Worm (Caenorhabditis elegans) whole organism, L4/young adult: Measurements from ENCODE around the gene T21B4.3.
A peak's percentile ranks its signal among the peaks of the same experiment; 100 is the strongest.

ENCODE experiments used
- W03F9.2 ChIP-seq: fragments of 150-350 bp; optimal IDR thresholded peaks from 2 replicates; lab custom pipeline; 2014; ENCODE audit warnings: missing biosample characterization, missing genetic modification characterization
- dao-5 ChIP-seq: sonication (generic microtip); optimal IDR thresholded peaks from 2 replicates; lab custom pipeline; 2016; ENCODE audit warnings: missing genotype, missing genetic modification characterization, moderate library complexity, missing compliant biosample characterization
- him-1 ChIP-seq: sonication (generic microtip); optimal IDR thresholded peaks from 2 replicates; lab custom pipeline; 2016; ENCODE audit warnings: missing genotype, missing genetic modification reagents, missing genetic modification characterization, missing compliant biosample characterization

T21B4.3 gene

ce11 chrII:12516313-12516712, 19.4 kb upstream of the T21B4.3 start, which contains the start of gene srh-61:
Gene srh-61, minus strand, starts transcription at chrII:12516413.
- TF ChIP-seq him-1 (no peak), dao-5 (no peak), W03F9.2 (no peak)

ce11 chrII:12514620-12515019, 17.7 kb upstream of the T21B4.3 start, which contains the start of gene srh-69:
Gene srh-69, minus strand, starts transcription at chrII:12514720.
- TF ChIP-seq W03F9.2 = no peak
- TF ChIP-seq dao-5 = no peak
- TF ChIP-seq him-1 = no peak

ce11 chrII:12511866-12512265, 15.0 kb upstream of the T21B4.3 start, which contains the start of gene srh-73:
Gene srh-73, plus strand, starts transcription at chrII:12512166.
- TF ChIP-seq him-1 (no peak), W03F9.2 (no peak), dao-5 (no peak)

DNA sequence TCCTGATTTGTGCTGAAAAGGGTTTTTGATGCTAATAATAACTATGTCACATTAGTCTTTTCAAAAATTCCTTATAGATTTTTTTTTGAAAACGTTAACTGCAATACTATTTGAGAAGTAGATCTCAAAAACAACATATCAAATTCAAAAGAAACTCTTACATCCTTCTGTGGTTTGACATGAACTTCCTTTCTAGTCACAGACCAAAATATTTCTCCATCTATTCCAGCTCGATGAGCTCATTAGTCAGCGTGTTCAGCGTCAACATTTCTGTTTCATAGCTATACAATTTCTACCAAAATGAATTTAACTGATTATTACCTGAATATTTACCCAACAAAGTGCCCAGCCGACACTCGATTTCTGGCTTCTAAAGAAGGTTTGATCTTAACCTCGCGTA, 11.8 kb upstream of the T21B4.3 start, which contains the start of gene srh-67:
srh-67 (plus strand) TSS at position 301 of the 400 bp plus-strand sequence.
- TF ChIP-seq dao-5 (no peak), W03F9.2 (no peak), him-1 (no peak)

DNA sequence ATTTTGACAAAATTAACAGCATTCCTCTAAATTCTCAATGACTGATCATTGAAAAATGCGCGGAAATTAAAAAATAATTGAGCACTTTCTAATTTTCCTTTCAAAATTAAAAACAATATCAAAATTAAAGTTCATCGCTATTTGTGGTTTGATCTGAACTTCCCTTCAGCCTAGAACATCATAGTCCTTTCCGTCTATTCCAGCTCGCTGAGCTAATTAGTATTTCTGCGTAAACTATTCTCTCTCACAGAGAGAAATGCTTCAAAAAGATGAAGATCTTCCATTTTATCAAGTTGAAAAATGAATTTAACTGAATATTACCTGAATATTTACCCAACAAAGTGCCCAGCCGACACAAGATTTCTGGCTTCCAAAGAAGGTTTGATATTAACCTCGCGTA, 10.2 kb upstream of the T21B4.3 start, which contains the start of gene srh-68:
srh-68 (plus strand) TSS at position 301 of the 400 bp plus-strand sequence.
- TF ChIP-seq W03F9.2 (no peak), him-1 (no peak), dao-5 (no peak)

DNA sequence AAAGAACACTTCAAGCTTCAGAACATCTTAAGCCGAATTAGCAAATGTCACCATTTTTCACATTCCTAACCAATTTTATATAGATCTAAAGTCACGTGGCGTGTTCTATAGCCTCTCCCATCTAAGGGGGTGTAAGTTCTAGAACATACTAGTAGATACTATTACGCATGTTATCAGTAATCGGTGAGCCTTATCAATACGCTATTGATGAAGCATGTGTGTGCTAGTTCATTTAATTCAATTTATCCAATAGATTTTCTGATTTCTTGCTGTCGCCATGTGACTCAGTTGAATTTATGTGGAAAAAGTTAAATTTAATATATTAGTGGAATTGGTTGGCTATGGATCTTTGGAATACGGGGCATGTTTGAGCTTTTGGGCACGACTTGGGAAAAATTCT, 9.6 kb upstream of the T21B4.3 start:
- TF ChIP-seq him-1 (no peak), dao-5 (no peak), W03F9.2 (no peak)

- TF ChIP-seq W03F9.2 = no peak
- no peak for TF ChIP-seq dao-5
- no peak for TF ChIP-seq him-1
These were observed 5.9 kb upstream of the T21B4.3 start, which contains the start of gene ador-1 for ce11 chrII:12502784-12503183. Gene ador-1, minus strand, starts transcription at chrII:12502884.

DNA sequence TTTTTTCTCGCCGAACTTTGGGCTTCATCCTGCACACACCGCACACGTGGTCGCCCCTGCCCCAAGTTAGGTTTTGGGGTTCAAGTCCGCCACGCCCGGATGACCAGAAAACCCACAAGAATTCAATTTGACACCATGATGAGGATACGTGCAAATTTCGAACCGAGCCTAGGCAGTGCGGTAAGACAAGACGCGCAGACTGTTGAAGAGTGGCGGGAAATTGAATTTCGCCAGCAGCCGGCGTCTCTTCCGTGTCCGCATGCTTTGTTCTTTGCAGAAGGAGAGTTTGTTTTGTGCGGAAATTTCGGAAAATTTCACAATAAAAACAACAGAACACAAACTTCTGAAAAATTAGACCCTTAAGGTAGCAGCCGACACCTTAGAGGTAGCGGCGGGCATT, 3.1 kb upstream of the T21B4.3 start:
- TF ChIP-seq dao-5 (no peak), W03F9.2 (no peak), him-1 (no peak)

DNA sequence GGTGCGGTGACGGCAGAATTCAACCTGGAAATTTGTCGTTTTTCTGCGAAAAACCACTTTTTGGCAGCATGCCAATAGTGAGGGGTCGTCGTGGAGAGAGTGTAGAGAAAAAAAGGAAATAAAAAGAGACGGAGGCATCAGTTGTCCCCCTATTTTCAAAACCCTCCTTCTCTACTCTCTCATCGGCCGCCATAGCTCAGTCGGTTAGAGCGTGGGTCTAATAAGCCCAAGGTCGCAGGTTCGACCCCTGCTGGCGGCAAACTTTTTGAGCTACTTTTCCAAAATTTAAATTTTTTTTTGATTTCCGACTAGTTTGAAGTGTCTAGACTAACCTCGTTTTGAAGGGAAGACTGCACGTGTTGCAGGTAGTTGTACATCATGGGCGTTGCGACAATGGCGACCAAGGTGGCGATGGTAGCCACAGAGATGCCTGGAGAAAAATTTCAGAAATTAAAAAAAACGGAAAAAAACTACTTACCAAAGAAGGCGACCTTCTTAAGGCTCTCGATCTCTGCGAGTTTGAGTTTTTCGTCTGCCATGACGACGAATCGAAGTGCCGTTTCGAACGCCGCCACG, 2.2 kb downstream of the T21B4.3 start, which contains the start of gene col-85:
col-85 (minus strand) TSS at position 540 of the 576 bp plus-strand sequence.
- TF ChIP-seq him-1 = peak; percentile 68
- TF ChIP-seq dao-5 = peak; percentile 85
- peak; percentile 51 for TF ChIP-seq W03F9.2

DNA sequence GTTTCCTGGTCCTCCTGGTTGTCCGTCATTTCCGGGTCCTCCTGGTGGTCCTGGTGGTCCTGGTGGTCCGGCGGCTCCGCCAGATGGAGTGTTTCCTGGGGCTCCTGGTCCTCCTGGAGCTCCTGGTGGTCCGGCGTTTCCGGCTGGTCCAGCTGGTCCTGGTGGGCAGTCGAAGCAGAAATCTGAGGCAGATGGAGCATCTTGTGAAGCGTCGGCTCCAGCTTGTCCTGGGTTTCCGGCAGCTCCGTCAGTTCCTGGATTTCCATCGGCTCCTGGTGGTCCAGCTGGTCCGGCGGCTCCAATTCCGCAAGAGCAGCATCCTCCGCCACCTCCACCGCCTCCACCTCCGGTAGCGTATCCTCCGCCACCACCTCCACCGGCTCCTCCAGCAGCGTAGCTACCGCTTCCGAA, 2.8 kb downstream of the T21B4.3 start:
- TF ChIP-seq dao-5 = no peak

ce11 chrII:12491936-12492335, 4.9 kb downstream of the T21B4.3 start, which contains the start of gene srz-6:
Gene srz-6, plus strand, starts transcription at chrII:12492236.
- TF ChIP-seq W03F9.2 = no peak
- no peak for TF ChIP-seq dao-5
- TF ChIP-seq him-1 = no peak

ce11 chrII:12489903-12490302, 7.0 kb downstream of the T21B4.3 start, which contains the start of gene T21B4.15:
Gene T21B4.15, plus strand, starts transcription at chrII:12490203.
- TF ChIP-seq dao-5 (no peak), him-1 (no peak), W03F9.2 (no peak)

DNA sequence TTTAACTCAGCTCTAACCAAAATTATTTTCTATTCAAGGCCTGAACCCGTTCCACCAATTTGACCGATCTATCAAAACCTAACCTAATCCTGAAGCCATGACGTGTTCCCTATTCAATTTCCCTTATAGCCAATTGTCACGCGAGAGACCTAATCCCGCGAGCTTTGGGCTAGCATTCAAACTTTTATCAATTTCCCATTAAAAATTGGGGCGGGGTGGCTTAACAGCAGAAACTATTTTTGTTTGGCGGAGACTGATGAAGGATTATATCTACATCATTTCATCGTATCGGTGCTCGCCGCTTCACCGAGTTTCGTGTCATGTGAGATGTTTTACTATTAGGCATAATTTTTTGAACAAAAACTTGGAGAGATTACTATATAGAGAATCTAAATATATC, 8.1 kb downstream of the T21B4.3 start:
- TF ChIP-seq him-1 = no peak
- no peak for TF ChIP-seq dao-5
- TF ChIP-seq W03F9.2 = no peak

ce11 chrII:12485060-12485459, 11.8 kb downstream of the T21B4.3 start, which contains the start of gene F15A4.10:
Gene F15A4.10, minus strand, starts transcription at chrII:12485160.
- TF ChIP-seq W03F9.2 = no peak
- no peak for TF ChIP-seq dao-5
- TF ChIP-seq him-1 = no peak

DNA sequence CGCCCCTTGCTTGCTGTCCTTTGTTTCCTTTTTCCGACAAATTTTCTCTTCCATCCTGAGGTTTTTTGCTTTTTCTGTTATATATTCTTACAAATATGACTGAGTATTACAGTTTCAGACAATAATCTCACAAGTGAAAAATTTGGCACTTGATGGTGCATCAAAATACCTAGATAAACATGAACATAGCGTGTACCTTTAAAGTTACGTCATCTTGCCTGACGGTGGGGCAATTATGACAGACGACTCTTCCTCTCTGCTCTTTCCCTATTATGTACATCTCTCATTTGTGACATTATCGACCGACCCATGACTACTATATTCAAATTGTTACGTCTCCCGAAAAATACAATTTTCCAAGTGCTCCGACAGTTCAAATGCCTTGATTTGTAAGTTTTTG, 14.3 kb downstream of the T21B4.3 start, which contains the start of gene fbxb-102:
fbxb-102 (plus strand) TSS at position 301 of the 400 bp plus-strand sequence.
- TF ChIP-seq dao-5 (no peak), W03F9.2 (no peak), him-1 (no peak)

- no peak for TF ChIP-seq him-1
- no peak for TF ChIP-seq W03F9.2
- no peak for TF ChIP-seq dao-5
These were observed 15.2 kb downstream of the T21B4.3 start for ce11 chrII:12481645-12482044.

DNA sequence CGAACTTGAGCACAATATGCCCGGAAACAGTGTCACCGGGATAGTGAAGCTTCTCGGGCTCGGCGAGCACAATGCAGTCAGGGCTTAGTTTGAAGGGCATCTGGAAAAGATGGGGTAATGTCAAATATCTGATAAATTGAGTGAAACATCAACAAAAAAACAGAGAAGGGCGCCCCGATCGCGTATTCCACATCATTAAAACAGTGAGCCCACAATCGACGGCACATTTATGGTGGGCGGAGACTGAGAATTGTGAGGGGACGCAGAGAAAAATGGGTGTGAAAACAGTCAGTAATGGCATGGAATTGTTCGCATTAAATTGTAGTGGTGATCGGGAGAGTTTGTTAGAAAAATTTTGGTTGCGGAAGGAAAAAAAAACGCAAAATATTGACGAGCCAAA, 16.1 kb downstream of the T21B4.3 start, which contains the start of gene arrd-9:
arrd-9 (minus strand) TSS at position 101 of the 400 bp plus-strand sequence.
- TF ChIP-seq W03F9.2 = no peak
- TF ChIP-seq dao-5 = no peak
- TF ChIP-seq him-1 = no peak
